Fruit fly (Drosophila melanogaster) whole organism, embryonic: Measurements from ENCODE around the gene Elp4.

ENCODE experiments used
- Adf1 ChIP-seq: fragments of 200-800 bp; sonication (Bioruptor generic); IDR thresholded peaks from 2 replicates; pipeline ENCODE4 v1.3.6; 2022; ENCODE audit warnings: missing biosample characterization, missing genetic modification characterization
- BEAF-32 ChIP-seq: fragments of 200-800 bp; sonication (Bioruptor generic); optimal IDR thresholded peaks from 3 replicates; lab custom pipeline; 2017; ENCODE audit warnings: missing biosample characterization, missing genetic modification characterization, mild to moderate bottlenecking, moderate library complexity, missing genetic modification reagents
- CG10565 ChIP-seq: fragments of 200-800 bp; sonication (Bioruptor generic); optimal IDR thresholded peaks from 3 replicates; lab custom pipeline; 2016; ENCODE audit warnings: missing biosample characterization, mild to moderate bottlenecking, missing genetic modification characterization
- CG11560 ChIP-seq: fragments of 200-800 bp; sonication (Bioruptor generic); IDR thresholded peaks from 3 replicates; pipeline ENCODE4 v1.3.6; 2022; ENCODE audit warnings: missing biosample characterization, missing genetic modification characterization
- CG11696 ChIP-seq: fragments of 200-800 bp; sonication (Bioruptor generic); IDR thresholded peaks from 2 replicates; pipeline ENCODE4 v1.3.6; 2022; ENCODE audit warnings: missing biosample characterization, missing genetic modification characterization
- CG12236 ChIP-seq: fragments of 200-800 bp; sonication (Bioruptor generic); optimal IDR thresholded peaks from 2 replicates; lab custom pipeline; 2016; ENCODE audit warnings: missing biosample characterization, missing genetic modification characterization
- CG14965 ChIP-seq: fragments of 200-800 bp; sonication (Bioruptor generic); optimal IDR thresholded peaks from 2 replicates; lab custom pipeline; 2016; ENCODE audit warnings: missing biosample characterization, missing genetic modification characterization, borderline replicate concordance
- CG30431 ChIP-seq: fragments of 200-800 bp; sonication (Bioruptor generic); optimal IDR thresholded peaks from 2 replicates; lab custom pipeline; 2017; ENCODE audit warnings: missing biosample characterization, missing genetic modification characterization
- CG33557 ChIP-seq: fragments of 200-800 bp; sonication (Bioruptor generic); optimal IDR thresholded peaks from 2 replicates; lab custom pipeline; 2019; ENCODE audit warnings: missing biosample characterization, mild to moderate bottlenecking, missing genetic modification characterization, moderate library complexity
- CG4707 ChIP-seq: fragments of 200-800 bp; sonication (Bioruptor generic); optimal IDR thresholded peaks from 2 replicates; lab custom pipeline; 2018; ENCODE audit warnings: missing biosample characterization, mild to moderate bottlenecking, missing genetic modification characterization, moderate library complexity
- CG5245 ChIP-seq: fragments of 200-800 bp; sonication (Bioruptor generic); optimal IDR thresholded peaks from 3 replicates; lab custom pipeline; 2016; ENCODE audit warnings: missing biosample characterization, missing genetic modification characterization
- CG6683 ChIP-seq: fragments of 200-800 bp; sonication (Bioruptor generic); optimal IDR thresholded peaks from 2 replicates; lab custom pipeline; 2017; ENCODE audit warnings: missing biosample characterization, mild to moderate bottlenecking, missing genetic modification characterization, missing genetic modification reagents
- CG7745 ChIP-seq: fragments of 200-800 bp; sonication (Bioruptor generic); optimal IDR thresholded peaks from 2 replicates; lab custom pipeline; 2018; ENCODE audit warnings: missing biosample characterization, mild to moderate bottlenecking, missing genetic modification characterization, moderate library complexity
- CG7928 ChIP-seq: fragments of 200-800 bp; sonication (Bioruptor generic); optimal IDR thresholded peaks from 2 replicates; lab custom pipeline; 2017; ENCODE audit warnings: missing biosample characterization, mild to moderate bottlenecking, missing genetic modification characterization
- CG9437 ChIP-seq: fragments of 200-800 bp; sonication (Bioruptor generic); optimal IDR thresholded peaks from 2 replicates; lab custom pipeline; 2018; ENCODE audit warnings: missing biosample characterization, mild to moderate bottlenecking, missing genetic modification characterization
- CG9609 ChIP-seq: fragments of 200-800 bp; sonication (Bioruptor generic); optimal IDR thresholded peaks from 3 replicates; lab custom pipeline; 2016; ENCODE audit warnings: missing biosample characterization, missing genetic modification characterization
- CG9876 ChIP-seq: fragments of 200-800 bp; sonication (Bioruptor generic); optimal IDR thresholded peaks from 2 replicates; lab custom pipeline; 2016; ENCODE audit warnings: missing biosample characterization, missing genetic modification characterization
- D19B ChIP-seq: fragments of 200-800 bp; sonication (Bioruptor generic); optimal IDR thresholded peaks from 2 replicates; lab custom pipeline; 2017; ENCODE audit warnings: missing biosample characterization, mild to moderate bottlenecking, missing genetic modification characterization
- Dp ChIP-seq: fragments of 200-800 bp; sonication (Bioruptor generic); optimal IDR thresholded peaks from 2 replicates; lab custom pipeline; 2018; ENCODE audit warnings: missing biosample characterization, mild to moderate bottlenecking, missing genetic modification characterization, moderate library complexity
- Dref ChIP-seq: fragments of 200-800 bp; sonication (Bioruptor generic); IDR thresholded peaks from 2 replicates; pipeline ENCODE4 v1.3.6; 2022; ENCODE audit warnings: missing biosample characterization, missing genetic modification characterization
- Ets65A ChIP-seq: fragments of 200-800 bp; sonication (Bioruptor generic); peaks from one replicate; lab custom pipeline; 2016; ENCODE audit warnings: missing biosample characterization, missing genetic modification characterization
- H15 ChIP-seq: fragments of 200-800 bp; sonication (Bioruptor generic); IDR thresholded peaks from 3 replicates; pipeline ENCODE4 v1.3.6; 2022; ENCODE audit warnings: missing biosample characterization, missing genetic modification characterization
- NK7.1 ChIP-seq: fragments of 200-800 bp; sonication (Bioruptor generic); optimal IDR thresholded peaks from 3 replicates; lab custom pipeline; 2016; ENCODE audit warnings: missing biosample characterization, missing genetic modification characterization
- Nf-YC ChIP-seq: fragments of 200-800 bp; optimal IDR thresholded peaks from 3 replicates; lab custom pipeline; 2019; ENCODE audit warnings: missing biosample characterization, mild to moderate bottlenecking, missing genetic modification characterization, moderate library complexity
- Optix ChIP-seq: fragments of 200-800 bp; sonication (Bioruptor generic); IDR thresholded peaks from 3 replicates; pipeline ENCODE4 v1.3.6; 2022; ENCODE audit warnings: missing biosample characterization, missing genetic modification characterization
- Poxn ChIP-seq: fragments of 200-800 bp; sonication (Bioruptor generic); IDR thresholded peaks from 2 replicates; pipeline ENCODE4 v1.3.6; 2022; ENCODE audit warnings: missing biosample characterization, missing genetic modification characterization
- Rx ChIP-seq: fragments of 200-800 bp; sonication (Bioruptor generic); IDR thresholded peaks from 2 replicates; pipeline ENCODE4 v1.3.6; 2022; ENCODE audit warnings: missing biosample characterization, missing genetic modification characterization
- Scr ChIP-seq: fragments of 200-800 bp; sonication (Bioruptor generic); IDR thresholded peaks from 2 replicates; pipeline ENCODE4 v1.3.6; 2022; ENCODE audit warnings: missing biosample characterization, missing genetic modification characterization; ENCODE audit not compliant: partially characterized antibody
- Sin3A ChIP-seq: fragments of >200 bp; optimal IDR thresholded peaks from 2 replicates; lab custom pipeline; 2018
- Sry-δ ChIP-seq: fragments of 200-800 bp; sonication (Bioruptor generic); optimal IDR thresholded peaks from 2 replicates; lab custom pipeline; 2016; ENCODE audit warnings: missing biosample characterization, missing genetic modification characterization
- Stat92E ChIP-seq, 3 experiments: fragments of >200 bp in 2 of 3; fragments of 200-800 bp in 1 of 3; sonication (Bioruptor generic) in 1 of 3; optimal IDR thresholded peaks; 2 replicates each; lab custom pipeline; 2017 to 2019; ENCODE audit warnings: missing biosample characterization in 3 of 3, missing genetic modification characterization in 3 of 3, mild to moderate bottlenecking in 1 of 3, moderate library complexity in 1 of 3
- Xrp1 ChIP-seq: fragments of 200-800 bp; sonication (Bioruptor generic); IDR thresholded peaks from 2 replicates; pipeline ENCODE4 v1.3.6; 2022; ENCODE audit warnings: missing biosample characterization, missing genetic modification characterization
- amos ChIP-seq: fragments of 200-800 bp; sonication (Bioruptor generic); IDR thresholded peaks from 2 replicates; pipeline ENCODE4 v1.3.6; 2022; ENCODE audit warnings: missing biosample characterization, missing genetic modification characterization; ENCODE audit not compliant: partially characterized antibody
- bsh ChIP-seq, 2 experiments: fragments of 200-800 bp; sonication (Bioruptor generic); optimal IDR thresholded peaks; 2 replicates each; lab custom pipeline; 2017 to 2018; ENCODE audit warnings: mild to moderate bottlenecking in 2 of 2, missing biosample characterization in 2 of 2, missing genetic modification characterization in 2 of 2, moderate library complexity in 1 of 2
- cas ChIP-seq: fragments of 200-800 bp; sonication (Bioruptor generic); IDR thresholded peaks from 2 replicates; pipeline ENCODE4 v1.3.6; 2022; ENCODE audit warnings: missing biosample characterization, missing genetic modification characterization
- chif ChIP-seq, 2 experiments: fragments of 200-800 bp; sonication (Bioruptor generic); optimal IDR thresholded peaks; 3 replicates each; lab custom pipeline; 2016; ENCODE audit warnings: missing biosample characterization in 2 of 2, missing genetic modification characterization in 2 of 2
- ci ChIP-seq: fragments of 200-800 bp; sonication (Bioruptor generic); IDR thresholded peaks from 3 replicates; pipeline ENCODE4 v1.3.6; 2022; ENCODE audit warnings: missing biosample characterization, missing genetic modification characterization
- crc ChIP-seq: fragments of 200-800 bp; sonication (Bioruptor generic); optimal IDR thresholded peaks from 2 replicates; lab custom pipeline; 2016; ENCODE audit warnings: missing biosample characterization, missing genetic modification characterization
- cwo ChIP-seq: fragments of 200-800 bp; sonication (Bioruptor generic); optimal IDR thresholded peaks from 3 replicates; lab custom pipeline; 2017; ENCODE audit warnings: missing biosample characterization, missing genetic modification characterization, mild to moderate bottlenecking, moderate library complexity, missing genetic modification reagents
- dm ChIP-seq: fragments of 200-800 bp; sonication (Bioruptor generic); optimal IDR thresholded peaks from 3 replicates; lab custom pipeline; 2016; ENCODE audit warnings: missing biosample characterization, missing genetic modification characterization
- ftz-f1 ChIP-seq: fragments of 200-800 bp; sonication (Bioruptor generic); optimal IDR thresholded peaks from 2 replicates; lab custom pipeline; 2016; ENCODE audit warnings: missing biosample characterization, missing genetic modification characterization
- grau ChIP-seq: fragments of 200-800 bp; optimal IDR thresholded peaks from 3 replicates; lab custom pipeline; 2019; ENCODE audit warnings: missing biosample characterization, mild to moderate bottlenecking, missing genetic modification characterization, moderate library complexity
- mirr ChIP-seq: fragments of 200-800 bp; sonication (Bioruptor generic); optimal IDR thresholded peaks from 3 replicates; lab custom pipeline; 2018; ENCODE audit warnings: missing biosample characterization, mild to moderate bottlenecking, missing genetic modification characterization
- mld ChIP-seq: fragments of 200-800 bp; sonication (Bioruptor generic); IDR thresholded peaks from 3 replicates; pipeline ENCODE4 v1.3.6; 2022; ENCODE audit warnings: missing biosample characterization, missing genetic modification characterization; ENCODE audit not compliant: partially characterized antibody
- oc ChIP-seq: fragments of 200-800 bp; sonication (Bioruptor generic); optimal IDR thresholded peaks from 2 replicates; lab custom pipeline; 2018; ENCODE audit warnings: missing biosample characterization, mild to moderate bottlenecking, missing genetic modification characterization, moderate library complexity
- repo ChIP-seq: fragments of 200-800 bp; sonication (Bioruptor generic); optimal IDR thresholded peaks from 2 replicates; lab custom pipeline; 2016; ENCODE audit warnings: missing biosample characterization, missing genetic modification characterization
- seq ChIP-seq: fragments of 200-800 bp; sonication (Bioruptor generic); IDR thresholded peaks from 2 replicates; pipeline ENCODE4 v1.3.6; 2022; ENCODE audit warnings: missing biosample characterization, missing genetic modification characterization
- shn ChIP-seq: fragments of 200-800 bp; sonication (Bioruptor generic); optimal IDR thresholded peaks from 3 replicates; lab custom pipeline; 2016; ENCODE audit warnings: missing biosample characterization, missing genetic modification characterization
- sisA ChIP-seq: fragments of 200-800 bp; sonication (Bioruptor generic); IDR thresholded peaks from 2 replicates; pipeline ENCODE4 v1.3.6; 2022; ENCODE audit warnings: missing biosample characterization, missing genetic modification characterization
- slbo ChIP-seq: fragments of 200-800 bp; sonication (Bioruptor generic); IDR thresholded peaks from 2 replicates; pipeline ENCODE4 v1.3.6; 2022; ENCODE audit warnings: missing biosample characterization, missing genetic modification characterization
- slou ChIP-seq: fragments of 200-800 bp; sonication (Bioruptor generic); optimal IDR thresholded peaks from 3 replicates; lab custom pipeline; 2016; ENCODE audit warnings: missing biosample characterization, missing genetic modification characterization
- sqz ChIP-seq: fragments of 200-800 bp; sonication (Bioruptor generic); optimal IDR thresholded peaks from 3 replicates; lab custom pipeline; 2018; ENCODE audit warnings: missing biosample characterization, mild to moderate bottlenecking, missing genetic modification characterization
- wor ChIP-seq: fragments of 200-800 bp; sonication (Bioruptor generic); IDR thresholded peaks from 2 replicates; pipeline ENCODE4 v1.3.6; 2022; ENCODE audit warnings: missing biosample characterization, missing genetic modification characterization

Gene Elp4

dm6 chr2L:5532061-5532460 lies 8.1 kb downstream of the Elp4 start, which contains the start of gene Coq6 (continued):
- no peak for TF ChIP-seq Poxn (GFP tag; lab: Robert Waterston, UW)
- TF ChIP-seq cwo (GFP tag; lab: Kevin White, UChicago) = no peak
- peak; percentile 78 for TF ChIP-seq Sry-δ
- no peak for TF ChIP-seq CG7928 (GFP tag; lab: Kevin White, UChicago)
- TF ChIP-seq Xrp1 (GFP tag; lab: Robert Waterston, UW) = no peak
- TF ChIP-seq CG33557 = no peak
- no peak for TF ChIP-seq CG4707 (GFP tag; lab: Kevin White, UChicago)
- TF ChIP-seq CG9437 = no peak
- no peak for TF ChIP-seq CG10565
- no peak for TF ChIP-seq bsh (GFP tag; optimal IDR thresholded peaks at IDR 0.05; lab: Kevin White, UChicago)
- no peak for TF ChIP-seq NK7.1 (GFP tag; lab: Kevin White, UChicago)
- no peak for TF ChIP-seq CG12236 (GFP tag; lab: Kevin White, UChicago)
- no peak for TF ChIP-seq ftz-f1 (GFP tag; lab: Kevin White, UChicago)
- no peak for TF ChIP-seq sisA (GFP tag; lab: Robert Waterston, UW)
- TF ChIP-seq CG11696 = no peak
- TF ChIP-seq Rx (GFP tag; lab: Robert Waterston, UW) = no peak
- TF ChIP-seq Adf1 (GFP tag; lab: Robert Waterston, UW) = no peak
- no peak for TF ChIP-seq CG30431 (GFP tag; lab: Kevin White, UChicago)
- TF ChIP-seq mirr = no peak
- TF ChIP-seq sqz (GFP tag; lab: Kevin White, UChicago) = no peak
- no peak for TF ChIP-seq CG11560 (tag; lab: Robert Waterston, UW)
- no peak for TF ChIP-seq CG9876 (GFP tag; lab: Kevin White, UChicago)
- no peak for TF ChIP-seq cas
- no peak for TF ChIP-seq CG6683
- peak; percentile 62 for TF ChIP-seq BEAF-32 (GFP tag; lab: Kevin White, UChicago)
- TF ChIP-seq Scr (GFP tag; lab: Robert Waterston, UW) = peak; percentile 58
- no peak for TF ChIP-seq slou (GFP tag; lab: Kevin White, UChicago)
- TF ChIP-seq Dp (GFP tag; lab: Kevin White, UChicago) = peak; percentile 56
- no peak for TF ChIP-seq wor
- TF ChIP-seq D19B (GFP tag; lab: Kevin White, UChicago) = no peak
- TF ChIP-seq Nf-YC (tag; lab: Kevin White, UChicago) = no peak
- TF ChIP-seq H15 = no peak
- no peak for TF ChIP-seq CG9609 (GFP tag; lab: Kevin White, UChicago)
- peak; percentile 49; the same call in 1 of the 2 replicates for TF ChIP-seq amos (GFP tag; lab: Robert Waterston, UW)
- TF ChIP-seq dm (GFP tag; lab: Kevin White, UChicago) = no peak
- no peak for TF ChIP-seq CG5245 (GFP tag; lab: Kevin White, UChicago)
- no peak for TF ChIP-seq oc (tag; lab: Kevin White, UChicago)
- no peak for TF ChIP-seq slbo (GFP tag; lab: Robert Waterston, UW)
- TF ChIP-seq CG7745 (tag; lab: Kevin White, UChicago) = no peak
- TF ChIP-seq seq (GFP tag; lab: Robert Waterston, UW) = no peak
- no peak for TF ChIP-seq shn (GFP tag; lab: Kevin White, UChicago)
- TF ChIP-seq grau (tag; lab: Kevin White, UChicago) = no peak
- TF ChIP-seq repo = no peak
- TF ChIP-seq Ets65A (GFP tag; lab: Kevin White, UChicago) = no peak
- TF ChIP-seq chif (GFP tag; optimal IDR thresholded peaks at IDR 0.05; lab: Kevin White, UChicago) = no peak
- no peak for TF ChIP-seq Sin3A (lab: Kevin White, UChicago)
- no peak for TF ChIP-seq mld (GFP tag; lab: Robert Waterston, UW)
- TF ChIP-seq ci (GFP tag; lab: Robert Waterston, UW) = no peak
- no peak for TF ChIP-seq Stat92E (GFP tag; optimal IDR thresholded peaks at IDR 0.05; lab: Kevin White, UChicago)
- peak; percentile 74 for TF ChIP-seq Dref (GFP tag; lab: Robert Waterston, UW)
- no peak for TF ChIP-seq crc (GFP tag; lab: Kevin White, UChicago)
- no peak for TF ChIP-seq CG14965 (GFP tag; lab: Kevin White, UChicago)
- TF ChIP-seq Optix (GFP tag; lab: Robert Waterston, UW) = no peak
